Worm (Caenorhabditis elegans) whole organism, L4 larva: ENCODE results near the gene ufd-2.

Source experiments
- D1046.2 ChIP-seq: fragments of 200-800 bp; sonication (Bioruptor generic); IDR thresholded peaks from 2 replicates; pipeline ENCODE4 v1.3.6; 2022; ENCODE audit warnings: missing genetic modification characterization, missing compliant biosample characterization
- F26F4.8 ChIP-seq: fragments of 200-800 bp; sonication (Bioruptor generic); conservative IDR thresholded peaks from 2 replicates; pipeline ENCODE4 v1.3.6; 2022; ENCODE audit warnings: missing genetic modification characterization, missing compliant biosample characterization
- F37D6.2 ChIP-seq: sonication (generic microtip); optimal IDR thresholded peaks from 2 replicates; lab custom pipeline; 2016; ENCODE audit warnings: mild to moderate bottlenecking, missing genetic modification characterization, missing compliant biosample characterization
- F49E8.2 ChIP-seq: sonication (generic microtip); optimal IDR thresholded peaks from 2 replicates; lab custom pipeline; 2016; ENCODE audit warnings: missing compliant biosample characterization, mild to moderate bottlenecking, missing genetic modification characterization, borderline replicate concordance
- R02D3.7 ChIP-seq: fragments of 150-350 bp; sonication (generic microtip); optimal IDR thresholded peaks from 3 replicates; lab custom pipeline; 2014; ENCODE audit warnings: missing biosample characterization, missing genetic modification characterization
- T20F7.1 ChIP-seq: fragments of 200-800 bp; sonication (Bioruptor generic); optimal IDR thresholded peaks from 2 replicates; lab custom pipeline; 2018; ENCODE audit warnings: mild to moderate bottlenecking, missing genetic modification characterization, missing compliant biosample characterization
- ZK337.2 ChIP-seq: fragments of 200-800 bp; sonication (Bioruptor generic); IDR thresholded peaks from 2 replicates; pipeline ENCODE4 v1.3.6; 2022; ENCODE audit warnings: missing genetic modification reagents, missing genetic modification characterization, missing compliant biosample characterization
- arid-1 ChIP-seq: fragments of 200-800 bp; sonication (Bioruptor generic); conservative IDR thresholded peaks from 2 replicates; pipeline ENCODE4 v1.3.6; 2022; ENCODE audit warnings: missing genetic modification reagents, missing genetic modification characterization, missing compliant biosample characterization
- ceh-20 ChIP-seq: fragments of 200-800 bp; sonication (Bioruptor generic); IDR thresholded peaks from 2 replicates; pipeline ENCODE4 v1.3.6; 2022; ENCODE audit warnings: missing genetic modification reagents, missing genetic modification characterization, missing compliant biosample characterization
- ceh-28 ChIP-seq: fragments of 150-350 bp; optimal IDR thresholded peaks from 2 replicates; lab custom pipeline; 2014; ENCODE audit warnings: missing biosample characterization, missing genetic modification reagents, missing genetic modification characterization
- ceh-44 ChIP-seq: fragments of 200-800 bp; sonication (Bioruptor generic); IDR thresholded peaks from 2 replicates; pipeline ENCODE4 v1.3.6; 2022; ENCODE audit warnings: missing genetic modification reagents, missing genetic modification characterization, missing compliant biosample characterization
- cey-2 ChIP-seq: sonication (generic microtip); optimal IDR thresholded peaks from 3 replicates; lab custom pipeline; 2017; ENCODE audit warnings: missing genetic modification characterization, mild to moderate bottlenecking, missing compliant biosample characterization, antibody characterized with exemption, borderline replicate concordance; ENCODE audit not compliant: insufficient read depth
- ctbp-1 ChIP-seq: fragments of 200-800 bp; sonication (Bioruptor generic); IDR thresholded peaks from 2 replicates; pipeline ENCODE4 v1.3.6; 2022; ENCODE audit warnings: missing genetic modification reagents, missing genetic modification characterization, missing compliant biosample characterization
- daf-16 ChIP-seq, 3 experiments: sonication (generic microtip); optimal IDR thresholded peaks; 2 replicates each; lab custom pipeline; 2016 to 2017; ENCODE audit warnings: missing genetic modification characterization in 3 of 3, missing genetic modification reagents in 3 of 3, mild to moderate bottlenecking in 2 of 3, missing compliant biosample characterization in 2 of 3, missing biosample characterization in 1 of 3, moderate library complexity in 1 of 3
- dmd-6 ChIP-seq: fragments of 200-800 bp; sonication (Bioruptor generic); IDR thresholded peaks from 2 replicates; pipeline ENCODE4 v1.3.6; 2022; ENCODE audit warnings: missing genetic modification reagents, missing genetic modification characterization, missing compliant biosample characterization
- dmd-8 ChIP-seq: fragments of 200-800 bp; sonication (Bioruptor generic); IDR thresholded peaks from 2 replicates; pipeline ENCODE4 v1.3.6; 2022; ENCODE audit warnings: missing genetic modification characterization, missing compliant biosample characterization
- dpl-1 ChIP-seq: fragments of 150-350 bp; optimal IDR thresholded peaks from 2 replicates; lab custom pipeline; 2014; ENCODE audit warnings: missing biosample characterization, missing genetic modification reagents, missing genetic modification characterization
- duxl-1 ChIP-seq: sonication (generic microtip); optimal IDR thresholded peaks from 2 replicates; lab custom pipeline; 2016; ENCODE audit warnings: mild to moderate bottlenecking, missing genetic modification characterization, moderate library complexity, missing compliant biosample characterization; ENCODE audit not compliant: poor library complexity
- dve-1 ChIP-seq: sonication (generic microtip); optimal IDR thresholded peaks from 2 replicates; lab custom pipeline; 2017; ENCODE audit warnings: antibody characterized with exemption, mild to moderate bottlenecking, missing genetic modification characterization, missing compliant biosample characterization; ENCODE audit not compliant: insufficient read depth
- hif-1 ChIP-seq, 2 experiments: sonication (generic microtip); optimal IDR thresholded peaks; 2 replicates each; lab custom pipeline; 2016 to 2017; ENCODE audit warnings: missing compliant biosample characterization in 2 of 2, missing genetic modification characterization in 2 of 2, missing genetic modification reagents in 2 of 2, missing genotype in 2 of 2, mild to moderate bottlenecking in 1 of 2
- hlh-30 ChIP-seq: sonication (generic microtip); optimal IDR thresholded peaks from 2 replicates; lab custom pipeline; 2017; ENCODE audit warnings: antibody characterized with exemption, mild to moderate bottlenecking, missing genetic modification characterization, missing compliant biosample characterization; ENCODE audit not compliant: insufficient read depth
- hmg-1.1 ChIP-seq: fragments of 200-800 bp; sonication (Bioruptor generic); IDR thresholded peaks from 2 replicates; pipeline ENCODE4 v1.3.6; 2022; ENCODE audit warnings: missing genetic modification reagents, missing genetic modification characterization, missing compliant biosample characterization
- lim-7 ChIP-seq: fragments of 200-800 bp; sonication (Bioruptor generic); IDR thresholded peaks from 2 replicates; pipeline ENCODE4 v1.3.6; 2022; ENCODE audit warnings: missing genetic modification characterization, missing compliant biosample characterization
- lin-1 ChIP-seq: fragments of 200-800 bp; sonication (Bioruptor generic); IDR thresholded peaks from 2 replicates; pipeline ENCODE4 v1.3.6; 2022; ENCODE audit warnings: missing genetic modification reagents, missing genetic modification characterization, missing compliant biosample characterization
- lin-13 ChIP-seq: fragments of 150-350 bp; optimal IDR thresholded peaks from 2 replicates; lab custom pipeline; 2014; ENCODE audit warnings: missing biosample characterization, missing genetic modification reagents, missing genetic modification characterization
- lin-29 ChIP-seq: fragments of 200-800 bp; sonication (Bioruptor generic); IDR thresholded peaks from 2 replicates; pipeline ENCODE4 v1.3.6; 2022; ENCODE audit warnings: missing genetic modification reagents, missing genetic modification characterization, missing compliant biosample characterization
- lsy-2 ChIP-seq, 2 experiments: fragments of 150-350 bp in 1 of 2; sonication (generic microtip) in 1 of 2; optimal IDR thresholded peaks; 2 replicates each; lab custom pipeline; 2014 to 2017; ENCODE audit warnings: missing biosample characterization in 2 of 2, missing genetic modification characterization in 2 of 2
- madf-5 ChIP-seq, 2 experiments: fragments of 200-800 bp; sonication (Bioruptor generic); IDR thresholded peaks; 2 replicates each; pipeline ENCODE4 v1.3.6; 2022; ENCODE audit warnings: missing compliant biosample characterization in 2 of 2, missing genetic modification characterization in 2 of 2
- mdl-1 ChIP-seq, 2 experiments: fragments of 150-350 bp in 1 of 2; sonication (generic microtip) in 1 of 2; optimal IDR thresholded peaks; 2 replicates each; lab custom pipeline; 2014 to 2017; ENCODE audit warnings: missing biosample characterization in 2 of 2, missing genetic modification characterization in 2 of 2
- mep-1 ChIP-seq: fragments of 150-350 bp; sonication (generic microtip); optimal IDR thresholded peaks from 3 replicates; lab custom pipeline; 2014; ENCODE audit warnings: missing biosample characterization, missing genetic modification characterization
- mes-2 ChIP-seq: sonication (generic microtip); optimal IDR thresholded peaks from 2 replicates; lab custom pipeline; 2016; ENCODE audit warnings: missing genotype, mild to moderate bottlenecking, missing genetic modification characterization, missing compliant biosample characterization; ENCODE audit not compliant: poor library complexity, severe bottlenecking
- mxl-2 ChIP-seq: fragments of 200-800 bp; sonication (Bioruptor generic); conservative IDR thresholded peaks from 2 replicates; pipeline ENCODE4 v1.3.6; 2022; ENCODE audit warnings: missing genetic modification reagents, missing genetic modification characterization, missing compliant biosample characterization
- nhr-10 ChIP-seq: fragments of 150-350 bp; optimal IDR thresholded peaks from 2 replicates; lab custom pipeline; 2014; ENCODE audit warnings: missing biosample characterization, missing genetic modification characterization
- nhr-102 ChIP-seq: sonication (generic microtip); optimal IDR thresholded peaks from 2 replicates; lab custom pipeline; 2016; ENCODE audit warnings: mild to moderate bottlenecking, missing genetic modification characterization, moderate library complexity, missing compliant biosample characterization
- nhr-111 ChIP-seq: fragments of 200-800 bp; sonication (Bioruptor generic); optimal IDR thresholded peaks from 2 replicates; lab custom pipeline; 2018; ENCODE audit warnings: mild to moderate bottlenecking, missing genetic modification characterization, missing compliant biosample characterization
- nhr-28 ChIP-seq: fragments of 150-350 bp; optimal IDR thresholded peaks from 2 replicates; lab custom pipeline; 2014; ENCODE audit warnings: missing biosample characterization, missing genetic modification characterization
- nhr-41 ChIP-seq: fragments of 200-800 bp; sonication (Bioruptor generic); IDR thresholded peaks from 2 replicates; pipeline ENCODE4 v1.3.6; 2022; ENCODE audit warnings: missing genetic modification reagents, missing genetic modification characterization, missing compliant biosample characterization
- nhr-48 ChIP-seq: sonication (generic microtip); optimal IDR thresholded peaks from 2 replicates; lab custom pipeline; 2016; ENCODE audit warnings: mild to moderate bottlenecking, missing genetic modification characterization, missing compliant biosample characterization
- nhr-77 ChIP-seq: fragments of 150-350 bp; optimal IDR thresholded peaks from 2 replicates; lab custom pipeline; 2014; ENCODE audit warnings: missing biosample characterization, missing genetic modification characterization
- pha-4 ChIP-seq, 2 experiments: fragments of 150-350 bp in 1 of 2; fragments of 200-800 bp in 1 of 2; sonication (Bioruptor generic) in 1 of 2; IDR thresholded peaks in 1 of 2; optimal IDR thresholded peaks in 1 of 2; 2 replicates each; pipeline versions ENCODE4 v1.3.6 to Lab custom; 2014 to 2022; ENCODE audit warnings: missing genetic modification characterization in 2 of 2, missing genetic modification reagents in 2 of 2, missing biosample characterization in 1 of 2, missing compliant biosample characterization in 1 of 2
- pqm-1 ChIP-seq: sonication (generic microtip); optimal IDR thresholded peaks from 2 replicates; lab custom pipeline; 2017; ENCODE audit warnings: missing biosample characterization, missing genetic modification characterization
- rbr-2 ChIP-seq: sonication (generic microtip); optimal IDR thresholded peaks from 2 replicates; lab custom pipeline; 2016; ENCODE audit warnings: missing genotype, missing genetic modification characterization, missing compliant biosample characterization
- saeg-2 ChIP-seq: fragments of 200-800 bp; sonication (Bioruptor generic); IDR thresholded peaks from 2 replicates; pipeline ENCODE4 v1.3.6; 2022; ENCODE audit warnings: missing genetic modification reagents, missing genetic modification characterization, missing compliant biosample characterization
- skn-1 ChIP-seq: fragments of 150-350 bp; optimal IDR thresholded peaks from 2 replicates; lab custom pipeline; 2014; ENCODE audit warnings: missing biosample characterization, missing genetic modification characterization
- unc-62 ChIP-seq, 3 experiments: fragments of 150-350 bp in 1 of 3; sonication (generic microtip); optimal IDR thresholded peaks in 2 of 3; peaks in 1 of 3; 1 replicate in 1 of 3; 2 replicates in 2 of 3; lab custom pipeline; 2014 to 2017; ENCODE audit warnings: missing biosample characterization in 3 of 3, missing genetic modification characterization in 3 of 3, missing genetic modification reagents in 3 of 3, missing genotype in 1 of 3
- zfp-2 ChIP-seq: sonication (generic microtip); optimal IDR thresholded peaks from 2 replicates; lab custom pipeline; 2016; ENCODE audit warnings: mild to moderate bottlenecking, missing genetic modification characterization, missing compliant biosample characterization

Gene ufd-2

DNA sequence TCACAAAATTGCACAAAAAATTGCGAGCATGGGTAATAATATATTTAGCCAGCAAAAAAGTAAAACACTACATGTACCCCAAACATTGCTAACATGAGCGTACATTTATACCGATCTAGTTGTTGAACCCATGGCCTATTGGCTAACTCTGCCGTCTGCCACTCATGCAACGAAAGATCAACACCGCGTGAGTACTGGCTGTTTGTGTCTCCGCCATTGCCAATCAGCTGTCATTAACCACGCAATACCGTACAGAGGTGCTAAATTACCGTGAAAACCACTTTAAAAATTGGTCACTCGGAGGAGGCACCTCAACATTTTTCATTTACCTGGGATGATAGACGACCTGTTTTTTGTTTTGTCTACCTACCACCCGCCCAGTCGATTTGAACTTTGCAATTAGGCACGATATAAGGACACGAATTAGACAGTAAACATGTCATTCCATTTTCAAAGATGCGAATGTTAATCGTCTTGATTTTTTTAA, 12.8 kb downstream of the ufd-2 start, which contains the start of gene K02C4.2 (continued):
- TF ChIP-seq nhr-77 (tag; lab: Kevin White, UChicago) (peak; percentile 35), lin-1 (GFP tag; lab: Robert Waterston, UW) (peak; percentile 42; the same call in 1 of the 2 replicates), ZK337.2 (peak; percentile 63; the same call in 1 of the 2 replicates), daf-16 (GFP tag; optimal IDR thresholded peaks at IDR 0.05; lab: Kevin White, UChicago) (peak; percentile 70 to 89), daf-16 (tag; optimal IDR thresholded peaks at IDR 0.05; lab: Kevin White, UChicago) (peak; percentile 86), dve-1 (tag; lab: Kevin White, UChicago) (peak; percentile 73), nhr-111 (GFP tag; lab: Kevin White, UChicago) (peak; percentile 90), D1046.2 (GFP tag; lab: Robert Waterston, UW) (peak; percentile 88), pha-4 (GFP tag; IDR thresholded peaks at IDR 0.05; lab: Robert Waterston, UW) (peak; percentile 85), pha-4 (tag; optimal IDR thresholded peaks at IDR 0.05; lab: Kevin White, UChicago) (no peak), zfp-2 (peak; percentile 27), lim-7 (GFP tag; lab: Robert Waterston, UW) (peak; percentile 92), ctbp-1 (GFP tag; lab: Robert Waterston, UW) (peak; percentile 47; the same call in 1 of the 2 replicates), lin-13 (GFP tag; lab: Kevin White, UChicago) (peak; percentile 73), hmg-1.1 (peak; percentile 82), lin-29 (0 out of 2 replicates have a peak, but pooled peaks have one; percentile 40), unc-62 (GFP tag; optimal IDR thresholded peaks at IDR 0.05 in 1 of 2; lab: Kevin White, UChicago) (no peak), unc-62 (tag; optimal IDR thresholded peaks at IDR 0.05; lab: Kevin White, UChicago) (no peak), pqm-1 (tag; lab: Kevin White, UChicago) (peak; percentile 28), nhr-48 (tag; lab: Kevin White, UChicago) (peak; percentile 79), ceh-44 (GFP tag; lab: Robert Waterston, UW) (no peak), saeg-2 (GFP tag; lab: Robert Waterston, UW) (0 out of 2 replicates have a peak, but pooled peaks have one; percentile 13), nhr-10 (tag; lab: Kevin White, UChicago) (peak; percentile 18), rbr-2 (tag; lab: Kevin White, UChicago) (peak; percentile 62), hif-1 (tag; optimal IDR thresholded peaks at IDR 0.05; lab: Kevin White, UChicago) (peak in 1 of 2 experiments; percentile 39), mxl-2 (no peak), dmd-8 (GFP tag; lab: Robert Waterston, UW) (peak; percentile 93), mes-2 (tag; lab: Kevin White, UChicago) (peak; percentile 89), mep-1 (peak; percentile 83), dpl-1 (GFP tag; lab: Kevin White, UChicago) (peak; percentile 47), nhr-41 (GFP tag; lab: Robert Waterston, UW) (0 out of 2 replicates have a peak, but pooled peaks have one; percentile 53), arid-1 (GFP tag; lab: Robert Waterston, UW) (peak; percentile 82), R02D3.7 (tag; lab: Kevin White, UChicago) (peak; percentile 41), duxl-1 (tag; lab: Kevin White, UChicago) (peak; percentile 92), cey-2 (tag; lab: Kevin White, UChicago) (no peak), lsy-2 (tag; optimal IDR thresholded peaks at IDR 0.05; lab: Kevin White, UChicago) (peak in 1 of 2 experiments; percentile 78), F37D6.2 (tag; lab: Kevin White, UChicago) (no peak), F26F4.8 (GFP tag; lab: Robert Waterston, UW) (peak; percentile 85), nhr-28 (tag; lab: Kevin White, UChicago) (peak; percentile 54), ceh-20 (GFP tag; lab: Robert Waterston, UW) (peak; percentile 79), dmd-6 (GFP tag; lab: Robert Waterston, UW) (peak; percentile 83), madf-5 (GFP tag; IDR thresholded peaks at IDR 0.05; lab: Robert Waterston, UW) (peak in 1 of 2 experiments; percentile 81; a peak in 1 of 4 replicates), nhr-102 (tag; lab: Kevin White, UChicago) (peak; percentile 75), mdl-1 (tag; optimal IDR thresholded peaks at IDR 0.05; lab: Kevin White, UChicago) (no peak), ceh-28 (no peak), hlh-30 (tag; lab: Kevin White, UChicago) (peak; percentile 88), F49E8.2 (tag; lab: Kevin White, UChicago) (peak; percentile 45), skn-1 (tag; lab: Kevin White, UChicago) (no peak), T20F7.1 (peak; percentile 67)
